Fruit fly (Drosophila melanogaster) whole organism, embryonic: ENCODE data around the gene Cyp4g15.

ENCODE experiments used
- ATbp ChIP-seq: fragments of 200-800 bp; sonication (Bioruptor generic); optimal IDR thresholded peaks from 2 replicates; lab custom pipeline; 2017; ENCODE audit warnings: missing biosample characterization, mild to moderate bottlenecking, missing genetic modification characterization, missing genetic modification reagents
- Ada2b ChIP-seq: fragments of 200-800 bp; sonication (Bioruptor generic); IDR thresholded peaks from 2 replicates; pipeline ENCODE4 v1.3.6; 2022; ENCODE audit warnings: missing biosample characterization, missing genetic modification characterization
- Atf-2 ChIP-seq: fragments of 200-800 bp; sonication (Bioruptor generic); optimal IDR thresholded peaks from 2 replicates; lab custom pipeline; 2016; ENCODE audit warnings: missing biosample characterization, missing genetic modification characterization
- CG10654 ChIP-seq: fragments of 200-800 bp; sonication (Bioruptor generic); optimal IDR thresholded peaks from 2 replicates; lab custom pipeline; 2016; ENCODE audit warnings: missing biosample characterization, missing genetic modification characterization
- CG11560 ChIP-seq: fragments of 200-800 bp; sonication (Bioruptor generic); IDR thresholded peaks from 3 replicates; pipeline ENCODE4 v1.3.6; 2022; ENCODE audit warnings: missing biosample characterization, missing genetic modification characterization
- CG12769 ChIP-seq: fragments of 200-800 bp; sonication (Bioruptor generic); optimal IDR thresholded peaks from 2 replicates; lab custom pipeline; 2019; ENCODE audit warnings: missing biosample characterization, mild to moderate bottlenecking, missing genetic modification characterization, moderate library complexity
- CG15269 ChIP-seq: fragments of 200-800 bp; sonication (Bioruptor generic); optimal IDR thresholded peaks from 2 replicates; lab custom pipeline; 2018; ENCODE audit warnings: missing biosample characterization, mild to moderate bottlenecking, missing genetic modification characterization, moderate library complexity
- CG15696 ChIP-seq: fragments of 200-800 bp; sonication (Bioruptor generic); optimal IDR thresholded peaks from 2 replicates; lab custom pipeline; 2019; ENCODE audit warnings: missing biosample characterization, mild to moderate bottlenecking, missing genetic modification characterization, moderate library complexity
- CG17361 ChIP-seq: fragments of 200-800 bp; sonication (Bioruptor generic); IDR thresholded peaks from 3 replicates; pipeline ENCODE4 v1.3.6; 2022; ENCODE audit warnings: missing biosample characterization, missing genetic modification characterization
- CG1792 ChIP-seq: fragments of 200-800 bp; sonication (Bioruptor generic); optimal IDR thresholded peaks from 2 replicates; lab custom pipeline; 2016; ENCODE audit warnings: missing biosample characterization, missing genetic modification characterization
- CG2129 ChIP-seq: fragments of 200-800 bp; sonication (Bioruptor generic); IDR thresholded peaks from 2 replicates; pipeline ENCODE4 v1.3.6; 2022; ENCODE audit warnings: missing biosample characterization, missing genetic modification characterization; ENCODE audit not compliant: partially characterized antibody
- CG30020 ChIP-seq: fragments of 200-800 bp; optimal IDR thresholded peaks from 2 replicates; lab custom pipeline; 2019; ENCODE audit warnings: missing biosample characterization, mild to moderate bottlenecking, missing genetic modification characterization, moderate library complexity
- CG4404 ChIP-seq: fragments of 200-800 bp; sonication (Bioruptor generic); IDR thresholded peaks from 2 replicates; pipeline ENCODE4 v1.3.6; 2022; ENCODE audit warnings: missing biosample characterization, missing genetic modification characterization
- CG5180 ChIP-seq: fragments of 200-800 bp; sonication (Bioruptor generic); optimal IDR thresholded peaks from 3 replicates; lab custom pipeline; 2017; ENCODE audit warnings: missing biosample characterization, missing genetic modification characterization, mild to moderate bottlenecking, moderate library complexity, missing genetic modification reagents
- CG5953 ChIP-seq: fragments of 200-800 bp; sonication (Bioruptor generic); IDR thresholded peaks from 2 replicates; pipeline ENCODE4 v1.3.6; 2022; ENCODE audit warnings: missing biosample characterization, missing genetic modification characterization
- CTCF ChIP-seq: fragments of 200-800 bp; sonication (Bioruptor generic); optimal IDR thresholded peaks from 2 replicates; lab custom pipeline; 2017; ENCODE audit warnings: missing biosample characterization, mild to moderate bottlenecking, missing genetic modification characterization, moderate library complexity
- Gug ChIP-seq: fragments of 200-800 bp; sonication (Bioruptor generic); IDR thresholded peaks from 4 replicates; pipeline ENCODE4 v1.3.6; 2022; ENCODE audit warnings: missing biosample characterization, missing genetic modification characterization
- HLH4C ChIP-seq: fragments of 200-800 bp; sonication (Bioruptor generic); IDR thresholded peaks from 3 replicates; pipeline ENCODE4 v1.3.6; 2022; ENCODE audit warnings: missing biosample characterization, missing genetic modification characterization; ENCODE audit not compliant: partially characterized antibody
- Jarid2 ChIP-seq: fragments of 200-800 bp; sonication (Bioruptor generic); optimal IDR thresholded peaks from 3 replicates; lab custom pipeline; 2017; ENCODE audit warnings: mild to moderate bottlenecking, missing biosample characterization, missing genetic modification reagents, missing genetic modification characterization
- Nf-YB ChIP-seq: fragments of 200-800 bp; sonication (Bioruptor generic); optimal IDR thresholded peaks from 3 replicates; lab custom pipeline; 2019; ENCODE audit warnings: missing biosample characterization, mild to moderate bottlenecking, missing genetic modification characterization, moderate library complexity
- Pdp1 ChIP-seq, 2 experiments: fragments of 200-800 bp; sonication (Bioruptor generic); optimal IDR thresholded peaks; 3 replicates each; lab custom pipeline; 2016; ENCODE audit warnings: missing biosample characterization in 2 of 2, missing genetic modification characterization in 2 of 2, mild to moderate bottlenecking in 1 of 2, moderate library complexity in 1 of 2
- Ptx1 ChIP-seq: fragments of 200-800 bp; sonication (Bioruptor generic); IDR thresholded peaks from 2 replicates; pipeline ENCODE4 v1.3.6; 2022; ENCODE audit warnings: missing biosample characterization, missing genetic modification characterization
- Rx ChIP-seq: fragments of 200-800 bp; sonication (Bioruptor generic); IDR thresholded peaks from 2 replicates; pipeline ENCODE4 v1.3.6; 2022; ENCODE audit warnings: missing biosample characterization, missing genetic modification characterization
- Six4 ChIP-seq: fragments of 200-800 bp; sonication (Bioruptor generic); optimal IDR thresholded peaks from 2 replicates; lab custom pipeline; 2016; ENCODE audit warnings: missing biosample characterization, missing genetic modification characterization
- Sox100B ChIP-seq: fragments of 200-800 bp; sonication (Bioruptor generic); optimal IDR thresholded peaks from 3 replicates; lab custom pipeline; 2018; ENCODE audit warnings: missing biosample characterization, mild to moderate bottlenecking, missing genetic modification characterization
- az2 ChIP-seq: fragments of 200-800 bp; sonication (Bioruptor generic); optimal IDR thresholded peaks from 3 replicates; lab custom pipeline; 2016; ENCODE audit warnings: missing biosample characterization, missing genetic modification characterization
- chn ChIP-seq: fragments of 200-800 bp; sonication (Bioruptor generic); optimal IDR thresholded peaks from 2 replicates; lab custom pipeline; 2016; ENCODE audit warnings: missing biosample characterization, missing genetic modification characterization
- dati ChIP-seq: fragments of 200-800 bp; sonication (Bioruptor generic); IDR thresholded peaks from 2 replicates; pipeline ENCODE4 v1.3.6; 2022; ENCODE audit warnings: missing biosample characterization, missing genetic modification characterization
- dm ChIP-seq: fragments of 200-800 bp; sonication (Bioruptor generic); optimal IDR thresholded peaks from 3 replicates; lab custom pipeline; 2016; ENCODE audit warnings: missing biosample characterization, missing genetic modification characterization
- en ChIP-seq: fragments of 200-800 bp; sonication (Bioruptor generic); optimal IDR thresholded peaks from 2 replicates; lab custom pipeline; 2016; ENCODE audit warnings: missing biosample characterization, missing genetic modification characterization
- eve ChIP-seq, 2 experiments: fragments of >200 bp; optimal IDR thresholded peaks; 2 replicates each; lab custom pipeline; 2017; ENCODE audit warnings: missing biosample characterization in 2 of 2, missing genetic modification characterization in 2 of 2
- ewg ChIP-seq: fragments of 200-800 bp; sonication (Bioruptor generic); optimal IDR thresholded peaks from 3 replicates; lab custom pipeline; 2017; ENCODE audit warnings: mild to moderate bottlenecking, missing biosample characterization, missing genetic modification reagents, missing genetic modification characterization
- exex ChIP-seq: fragments of 200-800 bp; sonication (Bioruptor generic); optimal IDR thresholded peaks from 4 replicates; lab custom pipeline; 2018; ENCODE audit warnings: missing biosample characterization, mild to moderate bottlenecking, missing genetic modification characterization, moderate library complexity
- eyg ChIP-seq: fragments of 200-800 bp; sonication (Bioruptor generic); optimal IDR thresholded peaks from 3 replicates; lab custom pipeline; 2016; ENCODE audit warnings: missing biosample characterization, missing genetic modification characterization
- fd102C ChIP-seq: fragments of 200-800 bp; sonication (Bioruptor generic); optimal IDR thresholded peaks from 2 replicates; lab custom pipeline; 2018; ENCODE audit warnings: missing biosample characterization, mild to moderate bottlenecking, missing genetic modification characterization, moderate library complexity
- jigr1 ChIP-seq: fragments of 200-800 bp; sonication (Bioruptor generic); IDR thresholded peaks from 3 replicates; pipeline ENCODE4 v1.3.6; 2022; ENCODE audit warnings: missing biosample characterization, missing genetic modification characterization
- mirr ChIP-seq: fragments of 200-800 bp; sonication (Bioruptor generic); optimal IDR thresholded peaks from 3 replicates; lab custom pipeline; 2018; ENCODE audit warnings: missing biosample characterization, mild to moderate bottlenecking, missing genetic modification characterization
- nau ChIP-seq: fragments of 200-800 bp; sonication (Bioruptor generic); optimal IDR thresholded peaks from 3 replicates; lab custom pipeline; 2017; ENCODE audit warnings: missing biosample characterization, mild to moderate bottlenecking, missing genetic modification characterization, missing genetic modification reagents
- psq ChIP-seq: fragments of 200-800 bp; sonication (Bioruptor generic); optimal IDR thresholded peaks from 2 replicates; lab custom pipeline; 2017; ENCODE audit warnings: missing biosample characterization, missing genetic modification characterization
- run ChIP-seq: fragments of 200-800 bp; sonication (Bioruptor generic); optimal IDR thresholded peaks from 3 replicates; lab custom pipeline; 2018; ENCODE audit warnings: missing biosample characterization, mild to moderate bottlenecking, missing genetic modification characterization
- sens-2 ChIP-seq: fragments of 200-800 bp; sonication (Bioruptor generic); IDR thresholded peaks from 2 replicates; pipeline ENCODE4 v1.3.6; 2022; ENCODE audit warnings: missing biosample characterization, missing genetic modification characterization
- sima ChIP-seq: fragments of 200-800 bp; sonication (Bioruptor generic); optimal IDR thresholded peaks from 2 replicates; lab custom pipeline; 2016; ENCODE audit warnings: missing biosample characterization, missing genetic modification characterization
- sisA ChIP-seq: fragments of 200-800 bp; sonication (Bioruptor generic); IDR thresholded peaks from 2 replicates; pipeline ENCODE4 v1.3.6; 2022; ENCODE audit warnings: missing biosample characterization, missing genetic modification characterization
- sna ChIP-seq: fragments of 200-800 bp; sonication (Bioruptor generic); IDR thresholded peaks from 2 replicates; pipeline ENCODE4 v1.3.6; 2022; ENCODE audit warnings: missing biosample characterization, missing genetic modification characterization; ENCODE audit not compliant: partially characterized antibody
- tna ChIP-seq: fragments of 200-800 bp; sonication (Bioruptor generic); IDR thresholded peaks from 2 replicates; pipeline ENCODE4 v1.3.6; 2022; ENCODE audit warnings: missing biosample characterization, missing genetic modification characterization; ENCODE audit not compliant: partially characterized antibody
- twi ChIP-seq: fragments of 200-800 bp; optimal IDR thresholded peaks from 2 replicates; lab custom pipeline; 2019; ENCODE audit warnings: missing biosample characterization, mild to moderate bottlenecking, missing genetic modification characterization, moderate library complexity
- unpg ChIP-seq: fragments of 200-800 bp; sonication (Bioruptor generic); optimal IDR thresholded peaks from 3 replicates; lab custom pipeline; 2018; ENCODE audit warnings: missing biosample characterization, mild to moderate bottlenecking, missing genetic modification characterization, moderate library complexity
- vnd ChIP-seq: fragments of 200-800 bp; sonication (Bioruptor generic); IDR thresholded peaks from 3 replicates; pipeline ENCODE4 v1.3.6; 2022; ENCODE audit warnings: missing biosample characterization, missing genetic modification characterization; ENCODE audit not compliant: partially characterized antibody
- vvl ChIP-seq: fragments of 200-800 bp; sonication (Bioruptor generic); IDR thresholded peaks from 2 replicates; pipeline ENCODE4 v1.3.6; 2022; ENCODE audit warnings: missing biosample characterization, missing genetic modification characterization

Gene Cyp4g15

DNA sequence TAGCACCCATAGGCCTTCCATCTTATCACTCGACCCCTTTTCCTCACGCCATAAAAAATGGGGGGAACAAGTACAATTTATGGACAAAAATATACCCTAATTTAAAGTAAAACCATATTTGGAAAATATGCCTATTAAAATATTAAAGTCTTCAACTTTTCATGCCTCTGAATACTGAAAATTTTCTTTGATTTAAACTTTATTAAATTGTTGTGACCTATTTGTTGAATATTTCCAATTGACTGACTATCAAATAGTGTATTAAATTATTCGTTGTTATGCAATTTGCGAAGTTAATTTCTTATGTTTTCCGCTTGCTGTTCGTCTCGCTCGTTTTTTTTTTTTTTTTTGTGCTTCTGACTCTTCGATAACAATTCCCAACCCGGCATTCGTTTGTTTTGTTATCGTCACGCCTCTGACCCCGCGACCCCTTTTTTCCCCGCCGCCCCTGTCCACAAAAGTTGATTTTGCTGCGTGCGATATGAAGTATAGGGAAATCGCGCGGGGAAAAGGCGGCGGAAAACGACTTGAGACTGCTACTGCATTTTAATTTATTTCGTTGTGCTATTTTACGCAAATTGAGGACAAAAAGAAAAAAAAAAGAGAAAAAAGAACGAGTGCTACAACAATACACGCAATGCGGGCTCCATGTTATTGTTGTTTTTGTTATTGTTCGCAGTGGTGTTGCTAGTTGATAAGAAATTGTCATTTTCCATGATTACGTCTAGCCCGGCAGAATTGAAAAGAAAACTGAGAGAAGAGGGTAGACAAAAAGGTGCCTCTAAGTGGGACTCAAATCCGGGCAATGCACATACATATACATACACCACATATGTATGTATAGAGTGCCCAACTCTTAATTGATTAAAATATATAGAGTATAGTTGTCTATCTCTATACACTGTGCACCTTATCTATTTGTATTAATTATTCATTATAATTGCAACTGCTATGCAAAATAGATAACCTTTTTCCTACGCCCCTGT lies 45.0 kb downstream of the Cyp4g15 start (continued):
- TF ChIP-seq az2 (GFP tag; lab: Kevin White, UChicago) (peak; percentile 66), vvl (GFP tag; lab: Robert Waterston, UW) (peak; percentile 70), sisA (GFP tag; lab: Robert Waterston, UW) (peak; percentile 52; the same call in 1 of the 2 replicates), Nf-YB (GFP tag; lab: Kevin White, UChicago) (peak; percentile 40), eve (GFP tag; optimal IDR thresholded peaks at IDR 0.05; lab: Kevin White, UChicago) (peak in 1 of 2 experiments; percentile 65), CG2129 (GFP tag; lab: Robert Waterston, UW) (no peak), CG30020 (tag; lab: Kevin White, UChicago) (no peak), CG15269 (tag; lab: Kevin White, UChicago) (peak; percentile 77), dm (no peak), vnd (GFP tag; lab: Robert Waterston, UW) (no peak), sima (GFP tag; lab: Kevin White, UChicago) (no peak), jigr1 (GFP tag; lab: Robert Waterston, UW) (no peak), psq (peak; percentile 30), CG17361 (GFP tag; lab: Robert Waterston, UW) (peak; percentile 67; the same call in 2 of the 3 replicates), CG1792 (GFP tag; lab: Kevin White, UChicago) (peak; percentile 15), HLH4C (GFP tag; lab: Robert Waterston, UW) (no peak), Pdp1 (GFP tag; optimal IDR thresholded peaks at IDR 0.05; lab: Kevin White, UChicago) (peak; percentile 41 to 59), CG15696 (no peak), Ada2b (peak; percentile 71), twi (tag; lab: Kevin White, UChicago) (peak; percentile 8), Six4 (GFP tag; lab: Kevin White, UChicago) (peak; percentile 24), chn (GFP tag; lab: Kevin White, UChicago) (no peak), CG5953 (GFP tag; lab: Robert Waterston, UW) (no peak), CG10654 (GFP tag; lab: Kevin White, UChicago) (peak; percentile 32), CG12769 (tag; lab: Kevin White, UChicago) (peak; percentile 55), CG4404 (no peak), Atf-2 (GFP tag; lab: Kevin White, UChicago) (no peak), en (GFP tag; lab: Kevin White, UChicago) (no peak), Jarid2 (GFP tag; lab: Kevin White, UChicago) (no peak), eyg (no peak), mirr (GFP tag; lab: Kevin White, UChicago) (no peak), unpg (GFP tag; lab: Kevin White, UChicago) (peak; percentile 80), fd102C (GFP tag; lab: Kevin White, UChicago) (no peak), ATbp (GFP tag; lab: Kevin White, UChicago) (peak; percentile 66), sna (GFP tag; lab: Robert Waterston, UW) (no peak), Gug (GFP tag; lab: Robert Waterston, UW) (no peak), dati (GFP tag; lab: Robert Waterston, UW) (no peak), exex (peak; percentile 48), CG5180 (GFP tag; lab: Kevin White, UChicago) (peak; percentile 23), Ptx1 (GFP tag; lab: Robert Waterston, UW) (peak; percentile 80), run (tag; lab: Kevin White, UChicago) (peak; percentile 44), CTCF (GFP tag; lab: Kevin White, UChicago) (no peak), tna (GFP tag; lab: Robert Waterston, UW) (no peak), ewg (peak; percentile 40), Sox100B (peak; percentile 68), CG11560 (tag; lab: Robert Waterston, UW) (peak; percentile 41; the same call in 1 of the 3 replicates), Rx (no peak), sens-2 (GFP tag; lab: Robert Waterston, UW) (no peak), nau (GFP tag; lab: Kevin White, UChicago) (peak; percentile 32)
